Worm (Caenorhabditis elegans) whole organism, early embryonic: ENCODE measurements around the gene T27A1.2.

Experiments used
- F13C5.2 ChIP-seq: sonication (generic microtip); optimal IDR thresholded peaks from 2 replicates; lab custom pipeline; 2017; ENCODE audit warnings: mild to moderate bottlenecking, missing genetic modification characterization, inconsistent platforms, missing compliant biosample characterization
- ama-1 ChIP-seq: fragments of 150-350 bp; optimal IDR thresholded peaks from 2 replicates; lab custom pipeline; 2014
- hmbx-1 ChIP-seq: sonication (generic microtip); optimal IDR thresholded peaks from 2 replicates; lab custom pipeline; 2016; ENCODE audit warnings: mild to moderate bottlenecking, missing genetic modification characterization, missing compliant biosample characterization
- scrt-1 ChIP-seq: fragments of 200-800 bp; sonication (Bioruptor generic); IDR thresholded peaks from 2 replicates; pipeline ENCODE4 v1.3.6; 2022; ENCODE audit warnings: missing genetic modification characterization, missing compliant biosample characterization
- tbx-11 ChIP-seq: fragments of 200-800 bp; sonication (Bioruptor generic); IDR thresholded peaks from 2 replicates; pipeline ENCODE4 v1.3.6; 2022; ENCODE audit warnings: missing genetic modification characterization, missing compliant biosample characterization
- tbx-37 ChIP-seq: fragments of 200-800 bp; sonication (Bioruptor generic); conservative IDR thresholded peaks from 2 replicates; pipeline ENCODE4 v1.3.6; 2022; ENCODE audit warnings: missing genetic modification reagents, missing genetic modification characterization, missing compliant biosample characterization
- tra-4 ChIP-seq: sonication (generic microtip); optimal IDR thresholded peaks from 2 replicates; lab custom pipeline; 2017; ENCODE audit warnings: missing genetic modification characterization, missing compliant biosample characterization

ce11 chrII:584321-584848 lies 47.7 kb upstream of the T27A1.2 start, which contains the start of the genes W08F4.12 and W08F4.13:
- no peak for TF ChIP-seq F13C5.2 (tag; lab: Kevin White, UChicago)
- no peak for TF ChIP-seq tra-4 (tag; lab: Kevin White, UChicago)
- no peak for TF ChIP-seq hmbx-1
- no peak for TF ChIP-seq tbx-37 (GFP tag; lab: Robert Waterston, UW)
- no peak for TF ChIP-seq ama-1 (lab: Kevin White, UChicago)
- TF ChIP-seq tbx-11 (GFP tag; lab: Robert Waterston, UW) = no peak
- no peak for TF ChIP-seq scrt-1 (GFP tag; lab: Robert Waterston, UW)
